Worm (Caenorhabditis elegans) whole organism, midembryonic: ENCODE measurements around the gene T17A3.12.

ENCODE experiments used
- T22C8.4 ChIP-seq: fragments of 200-800 bp; sonication (Bioruptor generic); IDR thresholded peaks from 2 replicates; pipeline ENCODE4 v1.3.6; 2022; ENCODE audit warnings: missing genetic modification characterization, missing compliant biosample characterization
- cog-1 ChIP-seq: sonication (generic microtip); optimal IDR thresholded peaks from 2 replicates; lab custom pipeline; 2016; ENCODE audit warnings: missing genetic modification characterization, missing compliant biosample characterization
- flt-1 ChIP-seq: fragments of 200-800 bp; sonication (Bioruptor generic); IDR thresholded peaks from 2 replicates; pipeline ENCODE4 v1.3.6; 2022; ENCODE audit warnings: missing genetic modification characterization, missing compliant biosample characterization
- klf-2 ChIP-seq: fragments of 200-800 bp; sonication (Bioruptor generic); conservative IDR thresholded peaks from 2 replicates; pipeline ENCODE4 v1.3.6; 2022; ENCODE audit warnings: missing genetic modification reagents, missing genetic modification characterization, missing compliant biosample characterization
- med-1 ChIP-seq: sonication (generic microtip); optimal IDR thresholded peaks from 2 replicates; lab custom pipeline; 2017; ENCODE audit warnings: missing genetic modification characterization, mild to moderate bottlenecking, missing compliant biosample characterization, antibody characterized with exemption, missing genetic modification reagents; ENCODE audit not compliant: insufficient read depth
- ref-1 ChIP-seq: fragments of 200-800 bp; sonication (Bioruptor generic); conservative IDR thresholded peaks from 2 replicates; pipeline ENCODE4 v1.3.6; 2022; ENCODE audit warnings: missing genetic modification reagents, missing genetic modification characterization, missing compliant biosample characterization
- tab-1 ChIP-seq: fragments of 200-800 bp; sonication (Bioruptor generic); IDR thresholded peaks from 2 replicates; pipeline ENCODE4 v1.3.6; 2022; ENCODE audit warnings: missing genetic modification characterization, missing compliant biosample characterization
- ztf-23 ChIP-seq: fragments of 200-800 bp; sonication (Bioruptor generic); IDR thresholded peaks from 2 replicates; pipeline ENCODE4 v1.3.6; 2022; ENCODE audit warnings: missing genetic modification reagents, missing genetic modification characterization, missing compliant biosample characterization
- ztf-29 ChIP-seq: fragments of 200-800 bp; sonication (Bioruptor generic); IDR thresholded peaks from 2 replicates; pipeline ENCODE4 v1.3.6; 2022; ENCODE audit warnings: missing genetic modification reagents, missing genetic modification characterization, missing compliant biosample characterization

Gene T17A3.12

ce11 chrIII:164775-165174 lies 19.8 kb upstream of the T17A3.12 start, which contains the start of gene F40G9.8:
TSS of gene F40G9.8 (minus strand) at chrIII:164875.
- no peak for TF ChIP-seq T22C8.4 (GFP tag; lab: Robert Waterston, UW)

ce11 chrIII:159665-160064 lies 14.7 kb upstream of the T17A3.12 start:
- TF ChIP-seq ztf-29 (GFP tag; lab: Robert Waterston, UW) (no peak), med-1 (GFP tag; lab: Kevin White, UChicago) (no peak), cog-1 (tag; lab: Kevin White, UChicago) (no peak), klf-2 (GFP tag; lab: Robert Waterston, UW) (no peak), ztf-23 (GFP tag; lab: Robert Waterston, UW) (no peak), ref-1 (no peak), T22C8.4 (GFP tag; lab: Robert Waterston, UW) (no peak), flt-1 (GFP tag; lab: Robert Waterston, UW) (no peak), tab-1 (no peak)

ce11 chrIII:159149-159548 lies 14.2 kb upstream of the T17A3.12 start:
- TF ChIP-seq ztf-29 (GFP tag; lab: Robert Waterston, UW) (no peak), med-1 (GFP tag; lab: Kevin White, UChicago) (no peak), cog-1 (tag; lab: Kevin White, UChicago) (no peak), klf-2 (GFP tag; lab: Robert Waterston, UW) (no peak), flt-1 (GFP tag; lab: Robert Waterston, UW) (no peak), ref-1 (no peak), T22C8.4 (GFP tag; lab: Robert Waterston, UW) (no peak), tab-1 (no peak), ztf-23 (GFP tag; lab: Robert Waterston, UW) (no peak)

- TF ChIP-seq ztf-23 (GFP tag; lab: Robert Waterston, UW) (no peak), T22C8.4 (GFP tag; lab: Robert Waterston, UW) (no peak), flt-1 (GFP tag; lab: Robert Waterston, UW) (no peak), klf-2 (GFP tag; lab: Robert Waterston, UW) (no peak), ref-1 (no peak), med-1 (GFP tag; lab: Kevin White, UChicago) (no peak), cog-1 (tag; lab: Kevin White, UChicago) (no peak), tab-1 (no peak), ztf-29 (GFP tag; lab: Robert Waterston, UW) (no peak)
Measured at ce11 chrIII:157980-158379, 13.0 kb upstream of the T17A3.12 start.

- TF ChIP-seq cog-1 (tag; lab: Kevin White, UChicago) (no peak), flt-1 (GFP tag; lab: Robert Waterston, UW) (no peak), med-1 (GFP tag; lab: Kevin White, UChicago) (no peak), ztf-23 (GFP tag; lab: Robert Waterston, UW) (no peak)
Measured at ce11 chrIII:156645-157044, 11.7 kb upstream of the T17A3.12 start, which contains the start of the genes zig-13 and ver-1. TSS of gene zig-13 (minus strand) at chrIII:156745. TSS of gene ver-1 (plus strand) at chrIII:156824.

- TF ChIP-seq T22C8.4 (GFP tag; lab: Robert Waterston, UW): no peak
- TF ChIP-seq ref-1: no peak
- no peak for TF ChIP-seq flt-1 (GFP tag; lab: Robert Waterston, UW)
- TF ChIP-seq ztf-23 (GFP tag; lab: Robert Waterston, UW): no peak
- no peak for TF ChIP-seq klf-2 (GFP tag; lab: Robert Waterston, UW)
- no peak for TF ChIP-seq ztf-29 (GFP tag; lab: Robert Waterston, UW)
- TF ChIP-seq cog-1 (tag; lab: Kevin White, UChicago): no peak
- TF ChIP-seq med-1 (GFP tag; lab: Kevin White, UChicago): no peak
- no peak for TF ChIP-seq tab-1
Measured at ce11 chrIII:154168-154567, 9.2 kb upstream of the T17A3.12 start.

- no peak for TF ChIP-seq T22C8.4 (GFP tag; lab: Robert Waterston, UW)
- no peak for TF ChIP-seq flt-1 (GFP tag; lab: Robert Waterston, UW)
- no peak for TF ChIP-seq klf-2 (GFP tag; lab: Robert Waterston, UW)
- no peak for TF ChIP-seq cog-1 (tag; lab: Kevin White, UChicago)
- TF ChIP-seq ztf-23 (GFP tag; lab: Robert Waterston, UW): no peak
- no peak for TF ChIP-seq tab-1
- TF ChIP-seq ref-1: no peak
- no peak for TF ChIP-seq med-1 (GFP tag; lab: Kevin White, UChicago)
- no peak for TF ChIP-seq ztf-29 (GFP tag; lab: Robert Waterston, UW)
Measured at ce11 chrIII:151084-151483, 6.1 kb upstream of the T17A3.12 start.

- TF ChIP-seq klf-2 (GFP tag; lab: Robert Waterston, UW): no peak
- no peak for TF ChIP-seq tab-1
- no peak for TF ChIP-seq ref-1
- TF ChIP-seq cog-1 (tag; lab: Kevin White, UChicago): no peak
- no peak for TF ChIP-seq ztf-29 (GFP tag; lab: Robert Waterston, UW)
- TF ChIP-seq T22C8.4 (GFP tag; lab: Robert Waterston, UW): no peak
- TF ChIP-seq flt-1 (GFP tag; lab: Robert Waterston, UW): no peak
- no peak for TF ChIP-seq ztf-23 (GFP tag; lab: Robert Waterston, UW)
- no peak for TF ChIP-seq med-1 (GFP tag; lab: Kevin White, UChicago)
Measured at ce11 chrIII:149132-149531, 4.2 kb upstream of the T17A3.12 start.

ce11 chrIII:147570-148076 lies 2.6 kb upstream of the T17A3.12 start, which contains the start of gene sqst-5:
TSS of gene sqst-5 (minus strand) at chrIII:147620.
- TF ChIP-seq tab-1: no peak
- TF ChIP-seq flt-1 (GFP tag; lab: Robert Waterston, UW): no peak
- TF ChIP-seq klf-2 (GFP tag; lab: Robert Waterston, UW): no peak
- no peak for TF ChIP-seq ztf-23 (GFP tag; lab: Robert Waterston, UW)

- TF ChIP-seq cog-1 (tag; lab: Kevin White, UChicago): no peak
- TF ChIP-seq T22C8.4 (GFP tag; lab: Robert Waterston, UW): no peak
- no peak for TF ChIP-seq tab-1
- TF ChIP-seq klf-2 (GFP tag; lab: Robert Waterston, UW): no peak
- no peak for TF ChIP-seq ztf-23 (GFP tag; lab: Robert Waterston, UW)
- no peak for TF ChIP-seq med-1 (GFP tag; lab: Kevin White, UChicago)
- TF ChIP-seq flt-1 (GFP tag; lab: Robert Waterston, UW): no peak
- TF ChIP-seq ztf-29 (GFP tag; lab: Robert Waterston, UW): no peak
- no peak for TF ChIP-seq ref-1
Measured at ce11 chrIII:146369-146768, 1.4 kb upstream of the T17A3.12 start, which contains the start of gene fbxb-84. TSS of gene fbxb-84 (minus strand) at chrIII:146469.
